Fruit fly (Drosophila melanogaster) whole organism, embryonic: Measurements from ENCODE around the gene Usp8.

ENCODE experiments used
- Atf6 ChIP-seq: fragments of 200-800 bp; sonication (Bioruptor generic); IDR thresholded peaks from 2 replicates; pipeline ENCODE4 v1.3.6; 2022; ENCODE audit warnings: missing biosample characterization, missing genetic modification characterization
- CG10147 ChIP-seq: fragments of 200-800 bp; sonication (Bioruptor generic); optimal IDR thresholded peaks from 2 replicates; lab custom pipeline; 2019; ENCODE audit warnings: missing biosample characterization, mild to moderate bottlenecking, missing genetic modification characterization, moderate library complexity
- CG10654 ChIP-seq: fragments of 200-800 bp; sonication (Bioruptor generic); optimal IDR thresholded peaks from 2 replicates; lab custom pipeline; 2016; ENCODE audit warnings: missing biosample characterization, missing genetic modification characterization
- CG1233 ChIP-seq: fragments of 200-800 bp; sonication (Bioruptor generic); optimal IDR thresholded peaks from 4 replicates; lab custom pipeline; 2018; ENCODE audit warnings: missing biosample characterization, mild to moderate bottlenecking, missing genetic modification characterization
- CG1603 ChIP-seq: fragments of 200-800 bp; sonication (Bioruptor generic); optimal IDR thresholded peaks from 2 replicates; lab custom pipeline; 2019; ENCODE audit warnings: missing biosample characterization, mild to moderate bottlenecking, missing genetic modification characterization, moderate library complexity
- CG16813 ChIP-seq: fragments of 200-800 bp; sonication (Bioruptor generic); IDR thresholded peaks from 3 replicates; pipeline ENCODE4 v1.3.6; 2022; ENCODE audit warnings: missing biosample characterization, missing genetic modification characterization; ENCODE audit not compliant: partially characterized antibody
- CG2199 ChIP-seq: fragments of 200-800 bp; sonication (Bioruptor generic); IDR thresholded peaks from 3 replicates; pipeline ENCODE4 v1.3.6; 2022; ENCODE audit warnings: missing biosample characterization, missing genetic modification characterization
- CG2712 ChIP-seq: fragments of 200-800 bp; optimal IDR thresholded peaks from 3 replicates; lab custom pipeline; 2019; ENCODE audit warnings: missing biosample characterization, mild to moderate bottlenecking, missing genetic modification characterization, moderate library complexity
- CG34224 ChIP-seq: fragments of 200-800 bp; sonication (Bioruptor generic); IDR thresholded peaks from 3 replicates; pipeline ENCODE4 v1.3.6; 2022; ENCODE audit warnings: missing biosample characterization, missing genetic modification characterization; ENCODE audit not compliant: partially characterized antibody
- CG3847 ChIP-seq: fragments of 200-800 bp; sonication (Bioruptor generic); IDR thresholded peaks from 2 replicates; pipeline ENCODE4 v1.3.6; 2022; ENCODE audit warnings: missing biosample characterization, missing genetic modification characterization
- CG3995 ChIP-seq: fragments of 200-800 bp; sonication (Bioruptor generic); optimal IDR thresholded peaks from 3 replicates; lab custom pipeline; 2016; ENCODE audit warnings: missing biosample characterization, missing genetic modification characterization
- CG42726 ChIP-seq: fragments of 200-800 bp; sonication (Bioruptor generic); IDR thresholded peaks from 2 replicates; pipeline ENCODE4 v1.3.6; 2022; ENCODE audit warnings: missing biosample characterization, missing genetic modification characterization; ENCODE audit not compliant: partially characterized antibody
- CG4360 ChIP-seq: fragments of 200-800 bp; sonication (Bioruptor generic); IDR thresholded peaks from 2 replicates; pipeline ENCODE4 v1.3.6; 2022; ENCODE audit warnings: missing biosample characterization, missing genetic modification characterization
- CG43689 ChIP-seq: fragments of 200-800 bp; sonication (Bioruptor generic); IDR thresholded peaks from 2 replicates; pipeline ENCODE4 v1.3.6; 2022; ENCODE audit warnings: missing biosample characterization, missing genetic modification characterization
- CG7839 ChIP-seq: fragments of 200-800 bp; sonication (Bioruptor generic); optimal IDR thresholded peaks from 3 replicates; lab custom pipeline; 2018; ENCODE audit warnings: missing biosample characterization, mild to moderate bottlenecking, missing genetic modification characterization, moderate library complexity
- CG7987 ChIP-seq: fragments of 200-800 bp; sonication (Bioruptor generic); optimal IDR thresholded peaks from 2 replicates; lab custom pipeline; 2018; ENCODE audit warnings: missing biosample characterization, mild to moderate bottlenecking, missing genetic modification characterization, moderate library complexity
- Doc2 ChIP-seq: fragments of 200-800 bp; sonication (Bioruptor generic); IDR thresholded peaks from 2 replicates; pipeline ENCODE4 v1.3.6; 2022; ENCODE audit warnings: missing biosample characterization, missing genetic modification characterization
- Fer2 ChIP-seq: fragments of 200-800 bp; sonication (Bioruptor generic); optimal IDR thresholded peaks from 2 replicates; lab custom pipeline; 2018; ENCODE audit warnings: missing biosample characterization, mild to moderate bottlenecking, missing genetic modification characterization, moderate library complexity
- Gsc ChIP-seq: fragments of 200-800 bp; sonication (Bioruptor generic); IDR thresholded peaks from 2 replicates; pipeline ENCODE4 v1.3.6; 2022; ENCODE audit warnings: missing biosample characterization, missing genetic modification characterization
- Hr51 ChIP-seq, 2 experiments: fragments of 200-800 bp; sonication (Bioruptor generic); optimal IDR thresholded peaks; 2 replicates in 1 of 2; 3 replicates in 1 of 2; lab custom pipeline; 2016 to 2018; ENCODE audit warnings: missing biosample characterization in 2 of 2, missing genetic modification characterization in 2 of 2, mild to moderate bottlenecking in 1 of 2, moderate library complexity in 1 of 2
- Hsf ChIP-seq: fragments of 200-800 bp; sonication (Bioruptor generic); optimal IDR thresholded peaks from 3 replicates; lab custom pipeline; 2016; ENCODE audit warnings: missing biosample characterization, missing genetic modification characterization
- Jarid2 ChIP-seq: fragments of 200-800 bp; sonication (Bioruptor generic); optimal IDR thresholded peaks from 3 replicates; lab custom pipeline; 2017; ENCODE audit warnings: mild to moderate bottlenecking, missing biosample characterization, missing genetic modification reagents, missing genetic modification characterization
- Max ChIP-seq: fragments of 200-800 bp; sonication (Bioruptor generic); optimal IDR thresholded peaks from 2 replicates; lab custom pipeline; 2016; ENCODE audit warnings: missing biosample characterization, mild to moderate bottlenecking, missing genetic modification characterization
- Nf-YC ChIP-seq: fragments of 200-800 bp; optimal IDR thresholded peaks from 3 replicates; lab custom pipeline; 2019; ENCODE audit warnings: missing biosample characterization, mild to moderate bottlenecking, missing genetic modification characterization, moderate library complexity
- Sox102F ChIP-seq: fragments of 200-800 bp; sonication (Bioruptor generic); optimal IDR thresholded peaks from 2 replicates; lab custom pipeline; 2018; ENCODE audit warnings: missing biosample characterization, mild to moderate bottlenecking, missing genetic modification characterization, moderate library complexity
- TFAM ChIP-seq: fragments of 200-800 bp; sonication (Bioruptor generic); optimal IDR thresholded peaks from 2 replicates; lab custom pipeline; 2017; ENCODE audit warnings: missing biosample characterization, missing genetic modification characterization, inconsistent platforms
- Trl ChIP-seq, 3 experiments: fragments of >200 bp in 2 of 3; fragments of 200-800 bp in 1 of 3; sonication (Bioruptor generic) in 1 of 3; optimal IDR thresholded peaks; 2 replicates in 1 of 3; 3 replicates in 2 of 3; lab custom pipeline; 2016 to 2017; ENCODE audit warnings: missing biosample characterization in 1 of 3, missing genetic modification characterization in 1 of 3
- Xbp1 ChIP-seq: fragments of 200-800 bp; sonication (Bioruptor generic); optimal IDR thresholded peaks from 3 replicates; lab custom pipeline; 2016; ENCODE audit warnings: missing biosample characterization, mild to moderate bottlenecking, missing genetic modification characterization
- bowl ChIP-seq: fragments of 200-800 bp; sonication (Bioruptor generic); IDR thresholded peaks from 2 replicates; pipeline ENCODE4 v1.3.6; 2022; ENCODE audit warnings: missing biosample characterization, missing genetic modification characterization
- ci ChIP-seq: fragments of 200-800 bp; sonication (Bioruptor generic); IDR thresholded peaks from 3 replicates; pipeline ENCODE4 v1.3.6; 2022; ENCODE audit warnings: missing biosample characterization, missing genetic modification characterization
- corto ChIP-seq: fragments of 200-800 bp; sonication (Bioruptor generic); optimal IDR thresholded peaks from 2 replicates; lab custom pipeline; 2016; ENCODE audit warnings: missing biosample characterization, mild to moderate bottlenecking, missing genetic modification characterization, moderate library complexity
- dan ChIP-seq: fragments of 200-800 bp; sonication (Bioruptor generic); IDR thresholded peaks from 2 replicates; pipeline ENCODE4 v1.3.6; 2022; ENCODE audit warnings: missing biosample characterization, missing genetic modification characterization
- emc ChIP-seq: fragments of 200-800 bp; sonication (Bioruptor generic); optimal IDR thresholded peaks from 2 replicates; lab custom pipeline; 2016; ENCODE audit warnings: missing biosample characterization, missing genetic modification characterization
- fu2 ChIP-seq: fragments of 200-800 bp; sonication (Bioruptor generic); optimal IDR thresholded peaks from 2 replicates; lab custom pipeline; 2016; ENCODE audit warnings: missing biosample characterization, missing genetic modification characterization
- gsb-n ChIP-seq: fragments of 200-800 bp; sonication (Bioruptor generic); optimal IDR thresholded peaks from 3 replicates; lab custom pipeline; 2018; ENCODE audit warnings: missing biosample characterization, mild to moderate bottlenecking, missing genetic modification characterization
- jumu ChIP-seq: fragments of 200-800 bp; sonication (Bioruptor generic); optimal IDR thresholded peaks from 3 replicates; lab custom pipeline; 2016; ENCODE audit warnings: missing biosample characterization, missing genetic modification characterization
- lola ChIP-seq, 3 experiments: fragments of >200 bp in 2 of 3; fragments of 200-800 bp in 1 of 3; sonication (Bioruptor generic) in 1 of 3; optimal IDR thresholded peaks; 2 replicates each; lab custom pipeline; 2017 to 2019; ENCODE audit warnings: missing biosample characterization in 3 of 3, missing genetic modification characterization in 3 of 3, mild to moderate bottlenecking in 1 of 3, moderate library complexity in 1 of 3
- lov ChIP-seq, 2 experiments: fragments of 200-800 bp in 1 of 2; fragments of >200 bp in 1 of 2; sonication (Bioruptor generic) in 1 of 2; IDR thresholded peaks in 1 of 2; optimal IDR thresholded peaks in 1 of 2; 2 replicates in 1 of 2; 3 replicates in 1 of 2; pipeline versions ENCODE4 v1.3.6 to Lab custom; 2017 to 2022; ENCODE audit warnings: missing biosample characterization in 1 of 2, missing genetic modification characterization in 1 of 2
- nerfin-2 ChIP-seq: fragments of 200-800 bp; sonication (Bioruptor generic); IDR thresholded peaks from 2 replicates; pipeline ENCODE4 v1.3.6; 2022; ENCODE audit warnings: missing biosample characterization, missing genetic modification characterization; ENCODE audit not compliant: partially characterized antibody
- otp ChIP-seq: fragments of 200-800 bp; sonication (Bioruptor generic); IDR thresholded peaks from 3 replicates; pipeline ENCODE4, ENCODE4 v1.3.6; 2022; ENCODE audit warnings: missing biosample characterization, missing genetic modification characterization
- pan ChIP-seq, 4 experiments: fragments of >200 bp in 3 of 4; fragments of 200-800 bp in 1 of 4; sonication (Bioruptor generic) in 1 of 4; optimal IDR thresholded peaks in 3 of 4; IDR thresholded peaks in 1 of 4; 2 replicates each; pipeline versions ENCODE4 v1.3.6 to Lab custom; 2017 to 2022; ENCODE audit warnings: missing biosample characterization in 2 of 4, missing genetic modification characterization in 2 of 4, mixed read lengths in 1 of 4
- peb ChIP-seq: fragments of 200-800 bp; sonication (Bioruptor generic); IDR thresholded peaks from 2 replicates; pipeline ENCODE4 v1.3.6; 2022; ENCODE audit warnings: missing biosample characterization, missing genetic modification characterization
- row ChIP-seq: fragments of 200-800 bp; sonication (Bioruptor generic); IDR thresholded peaks from 3 replicates; pipeline ENCODE4 v1.3.6; 2022; ENCODE audit warnings: missing biosample characterization, missing genetic modification characterization
- schlank ChIP-seq: fragments of 200-800 bp; sonication (Bioruptor generic); optimal IDR thresholded peaks from 2 replicates; lab custom pipeline; 2018; ENCODE audit warnings: missing biosample characterization, mild to moderate bottlenecking, missing genetic modification characterization
- scrt ChIP-seq: fragments of 200-800 bp; sonication (Bioruptor generic); optimal IDR thresholded peaks from 2 replicates; lab custom pipeline; 2018; ENCODE audit warnings: missing biosample characterization, mild to moderate bottlenecking, missing genetic modification characterization, moderate library complexity
- stc ChIP-seq: fragments of 200-800 bp; sonication (Bioruptor generic); IDR thresholded peaks from 2 replicates; pipeline ENCODE4 v1.3.6; 2022; ENCODE audit warnings: missing biosample characterization, missing genetic modification characterization
- vfl ChIP-seq: fragments of 200-800 bp; sonication (Bioruptor generic); optimal IDR thresholded peaks from 2 replicates; lab custom pipeline; 2016; ENCODE audit warnings: missing biosample characterization, missing genetic modification characterization

The Usp8 gene

DNA sequence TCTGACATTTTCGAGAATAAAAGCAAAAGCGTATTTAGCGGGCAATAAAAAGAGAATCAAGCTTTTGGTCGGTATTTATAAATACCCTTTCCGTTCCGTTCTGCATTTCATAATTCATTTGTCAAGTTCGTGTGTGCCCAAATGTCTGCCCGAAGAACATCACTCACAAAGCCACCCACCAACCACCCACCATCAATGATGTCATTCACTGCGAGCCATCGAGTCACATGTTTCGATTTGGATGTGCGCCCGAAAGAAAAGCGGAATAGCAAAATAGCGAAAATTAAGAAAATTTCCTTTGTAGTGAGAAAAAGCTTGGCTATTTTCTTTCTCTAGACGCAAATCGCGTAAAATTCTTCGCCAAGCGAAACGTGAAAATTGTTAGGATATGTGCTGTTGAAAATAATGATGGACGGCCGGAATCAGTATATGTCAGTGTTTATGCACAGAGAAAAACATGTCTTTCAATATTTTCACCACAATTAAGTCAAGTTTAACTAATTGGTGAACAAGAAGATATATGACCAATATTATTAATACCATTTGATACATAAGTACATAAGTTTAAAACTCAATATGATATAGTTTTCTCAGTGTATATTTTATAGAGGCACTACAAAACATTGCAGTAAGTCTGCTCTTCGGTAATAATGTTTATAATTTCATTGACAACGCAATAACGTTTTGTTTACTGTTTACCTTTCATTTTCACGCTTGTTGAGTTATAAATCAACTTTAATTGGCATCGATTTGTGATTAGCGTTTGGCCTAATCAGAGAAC, 17.2 kb downstream of the Usp8 start (continued):
- no peak for TF ChIP-seq jumu (GFP tag; lab: Kevin White, UChicago)
- no peak for TF ChIP-seq peb (GFP tag; lab: Robert Waterston, UW)
- TF ChIP-seq Max = peak; percentile 23
- no peak for TF ChIP-seq corto (GFP tag; lab: Kevin White, UChicago)
- peak; percentile 63; the same call in 1 of the 2 replicates for TF ChIP-seq Atf6
- peak; percentile 67; the same call in 1 of the 2 replicates for TF ChIP-seq CG3847 (GFP tag; lab: Robert Waterston, UW)
- no peak for TF ChIP-seq pan (optimal IDR thresholded peaks at IDR 0.05; lab: Kevin White, UChicago)
- TF ChIP-seq pan (GFP tag; optimal IDR thresholded peaks at IDR 0.05 in 1 of 2, IDR thresholded peaks at IDR 0.05 in 1 of 2) = peak in 1 of 2 experiments; percentile 79
- TF ChIP-seq schlank (tag; lab: Kevin White, UChicago) = no peak
- peak; percentile 57 for TF ChIP-seq Hsf
- no peak for TF ChIP-seq TFAM (GFP tag; lab: Kevin White, UChicago)
- no peak for TF ChIP-seq dan (GFP tag; lab: Robert Waterston, UW)
- TF ChIP-seq CG3995 (GFP tag; lab: Kevin White, UChicago) = no peak
- peak; percentile 22 for TF ChIP-seq scrt (GFP tag; lab: Kevin White, UChicago)
- TF ChIP-seq CG34224 (GFP tag; lab: Robert Waterston, UW) = no peak
- peak; percentile 62 for TF ChIP-seq CG7839 (tag; lab: Kevin White, UChicago)
- no peak for TF ChIP-seq Doc2 (GFP tag; lab: Robert Waterston, UW)
- no peak for TF ChIP-seq CG2199 (GFP tag; lab: Robert Waterston, UW)
- peak; percentile 39 for TF ChIP-seq CG1233 (GFP tag; lab: Kevin White, UChicago)
- TF ChIP-seq bowl (GFP tag; lab: Robert Waterston, UW) = no peak
- no peak for TF ChIP-seq Trl (optimal IDR thresholded peaks at IDR 0.05; lab: Kevin White, UChicago)
- TF ChIP-seq Trl (GFP tag; optimal IDR thresholded peaks at IDR 0.05; lab: Kevin White, UChicago) = no peak
- peak; percentile 49 for TF ChIP-seq CG1603 (tag; lab: Kevin White, UChicago)
- no peak for TF ChIP-seq nerfin-2 (GFP tag; lab: Robert Waterston, UW)
- no peak for TF ChIP-seq CG4360 (GFP tag; lab: Robert Waterston, UW)
- TF ChIP-seq fu2 (GFP tag; lab: Kevin White, UChicago) = no peak
- no peak for TF ChIP-seq vfl (GFP tag; lab: Kevin White, UChicago)
- no peak for TF ChIP-seq Jarid2 (GFP tag; lab: Kevin White, UChicago)
- 0 out of 3 replicates have a peak, but pooled peaks have one; percentile 7 for TF ChIP-seq otp (GFP tag; lab: Robert Waterston, UW)
- no peak for TF ChIP-seq CG7987 (GFP tag; lab: Kevin White, UChicago)
- TF ChIP-seq Hr51 (GFP tag; optimal IDR thresholded peaks at IDR 0.05; lab: Kevin White, UChicago) = peak in 1 of 2 experiments; percentile 80
- TF ChIP-seq Fer2 (tag; lab: Kevin White, UChicago) = no peak
- peak; percentile 76 for TF ChIP-seq Sox102F
- TF ChIP-seq Xbp1 (GFP tag; lab: Kevin White, UChicago) = peak; percentile 63
- TF ChIP-seq CG42726 = no peak
- no peak for TF ChIP-seq emc
- peak; percentile 7 for TF ChIP-seq Nf-YC (tag; lab: Kevin White, UChicago)
- no peak for TF ChIP-seq gsb-n
- peak; percentile 52; the same call in 1 of the 2 replicates for TF ChIP-seq stc (GFP tag; lab: Robert Waterston, UW)
- TF ChIP-seq row (GFP tag; lab: Robert Waterston, UW) = peak; percentile 76
- TF ChIP-seq ci = peak; percentile 56; the same call in 1 of the 3 replicates
- peak; percentile 68 for TF ChIP-seq CG2712 (tag; lab: Kevin White, UChicago)
- no peak for TF ChIP-seq lov (optimal IDR thresholded peaks at IDR 0.05; lab: Kevin White, UChicago)
- no peak for TF ChIP-seq lov (GFP tag; IDR thresholded peaks at IDR 0.05; lab: Robert Waterston, UW)
- peak; percentile 20 for TF ChIP-seq CG10654 (GFP tag; lab: Kevin White, UChicago)
- peak; percentile 42; the same call in 1 of the 2 replicates for TF ChIP-seq CG43689
- TF ChIP-seq CG16813 (GFP tag; lab: Robert Waterston, UW) = no peak
- TF ChIP-seq Gsc = no peak
- TF ChIP-seq CG10147 (GFP tag; lab: Kevin White, UChicago) = peak; percentile 54
- no peak for TF ChIP-seq lola (GFP tag; optimal IDR thresholded peaks at IDR 0.05; lab: Kevin White, UChicago)
